Fruit fly (Drosophila melanogaster) whole organism, embryonic: ENCODE data around the gene CG13124.
A peak's percentile ranks its signal among the peaks of the same experiment; 100 is the strongest.

ENCODE experiments used
- Adf1 ChIP-seq: fragments of 200-800 bp; sonication (Bioruptor generic); IDR thresholded peaks from 2 replicates; pipeline ENCODE4 v1.3.6; 2022; ENCODE audit warnings: missing biosample characterization, missing genetic modification characterization
- C15 ChIP-seq: fragments of 200-800 bp; sonication (Bioruptor generic); IDR thresholded peaks from 3 replicates; pipeline ENCODE4 v1.3.6; 2022; ENCODE audit warnings: missing biosample characterization, missing genetic modification characterization
- CG10321 ChIP-seq: fragments of 200-800 bp; sonication (Bioruptor generic); IDR thresholded peaks from 2 replicates; pipeline ENCODE4 v1.3.6; 2022; ENCODE audit warnings: missing biosample characterization, missing genetic modification characterization
- CG10543 ChIP-seq: fragments of 200-800 bp; sonication (Bioruptor generic); optimal IDR thresholded peaks from 3 replicates; lab custom pipeline; 2017; ENCODE audit warnings: missing biosample characterization, mild to moderate bottlenecking, missing genetic modification characterization, moderate library complexity
- CG11247 ChIP-seq: fragments of 200-800 bp; sonication (Bioruptor generic); IDR thresholded peaks from 2 replicates; pipeline ENCODE4 v1.3.6; 2022; ENCODE audit warnings: missing biosample characterization, missing genetic modification characterization
- CG11696 ChIP-seq: fragments of 200-800 bp; sonication (Bioruptor generic); IDR thresholded peaks from 2 replicates; pipeline ENCODE4 v1.3.6; 2022; ENCODE audit warnings: missing biosample characterization, missing genetic modification characterization
- CG12769 ChIP-seq: fragments of 200-800 bp; sonication (Bioruptor generic); optimal IDR thresholded peaks from 2 replicates; lab custom pipeline; 2019; ENCODE audit warnings: missing biosample characterization, mild to moderate bottlenecking, missing genetic modification characterization, moderate library complexity
- CG14441 ChIP-seq: fragments of 200-800 bp; sonication (Bioruptor generic); IDR thresholded peaks from 2 replicates; pipeline ENCODE4 v1.3.6; 2022; ENCODE audit warnings: missing biosample characterization, missing genetic modification characterization
- CG14710 ChIP-seq: fragments of 200-800 bp; sonication (Bioruptor generic); optimal IDR thresholded peaks from 3 replicates; lab custom pipeline; 2019; ENCODE audit warnings: missing biosample characterization, mild to moderate bottlenecking, missing genetic modification characterization, moderate library complexity
- CG15073 ChIP-seq: fragments of 200-800 bp; sonication (Bioruptor generic); optimal IDR thresholded peaks from 2 replicates; lab custom pipeline; 2016; ENCODE audit warnings: missing biosample characterization, missing genetic modification characterization
- CG17359 ChIP-seq: fragments of 200-800 bp; sonication (Bioruptor generic); optimal IDR thresholded peaks from 3 replicates; lab custom pipeline; 2018; ENCODE audit warnings: missing biosample characterization, mild to moderate bottlenecking, missing genetic modification characterization, moderate library complexity
- CG18599 ChIP-seq: fragments of 200-800 bp; sonication (Bioruptor generic); optimal IDR thresholded peaks from 3 replicates; lab custom pipeline; 2017; ENCODE audit warnings: missing biosample characterization, missing genetic modification characterization, mild to moderate bottlenecking, moderate library complexity, missing genetic modification reagents
- CG2199 ChIP-seq: fragments of 200-800 bp; sonication (Bioruptor generic); IDR thresholded peaks from 3 replicates; pipeline ENCODE4 v1.3.6; 2022; ENCODE audit warnings: missing biosample characterization, missing genetic modification characterization
- CG2875 ChIP-seq: fragments of 200-800 bp; sonication (Bioruptor generic); optimal IDR thresholded peaks from 2 replicates; lab custom pipeline; 2017; ENCODE audit warnings: missing biosample characterization, mild to moderate bottlenecking, missing genetic modification characterization, missing genetic modification reagents
- CG30431 ChIP-seq: fragments of 200-800 bp; sonication (Bioruptor generic); optimal IDR thresholded peaks from 2 replicates; lab custom pipeline; 2017; ENCODE audit warnings: missing biosample characterization, missing genetic modification characterization
- CG32532 ChIP-seq: fragments of 200-800 bp; sonication (Bioruptor generic); IDR thresholded peaks from 2 replicates; pipeline ENCODE4 v1.3.6; 2022; ENCODE audit warnings: missing biosample characterization, missing genetic modification characterization
- CG7271 ChIP-seq: fragments of 200-800 bp; sonication (Bioruptor generic); optimal IDR thresholded peaks from 2 replicates; lab custom pipeline; 2018; ENCODE audit warnings: missing biosample characterization, mild to moderate bottlenecking, missing genetic modification characterization, moderate library complexity
- CG8388 ChIP-seq: fragments of 200-800 bp; sonication (Bioruptor generic); optimal IDR thresholded peaks from 2 replicates; lab custom pipeline; 2019; ENCODE audit warnings: missing biosample characterization, mild to moderate bottlenecking, missing genetic modification characterization, moderate library complexity
- Dek ChIP-seq: fragments of 200-800 bp; sonication (Bioruptor generic); optimal IDR thresholded peaks from 3 replicates; lab custom pipeline; 2019; ENCODE audit warnings: missing biosample characterization, mild to moderate bottlenecking, missing genetic modification characterization, moderate library complexity
- E2f2 ChIP-seq: fragments of 200-800 bp; sonication (Bioruptor generic); IDR thresholded peaks from 2 replicates; pipeline ENCODE4 v1.3.6; 2022; ENCODE audit warnings: missing biosample characterization, missing genetic modification characterization
- Eip74EF ChIP-seq, 2 experiments: fragments of 200-800 bp in 1 of 2; fragments of >200 bp in 1 of 2; sonication (Bioruptor generic) in 1 of 2; optimal IDR thresholded peaks; 2 replicates each; lab custom pipeline; 2017 to 2019; ENCODE audit warnings: missing biosample characterization in 2 of 2, missing genetic modification characterization in 2 of 2, mild to moderate bottlenecking in 1 of 2, moderate library complexity in 1 of 2
- Fer3 ChIP-seq: fragments of 200-800 bp; sonication (Bioruptor generic); optimal IDR thresholded peaks from 2 replicates; lab custom pipeline; 2018; ENCODE audit warnings: missing biosample characterization, mild to moderate bottlenecking, missing genetic modification characterization, moderate library complexity
- GATAe ChIP-seq: fragments of 200-800 bp; sonication (Bioruptor generic); conservative IDR thresholded peaks from 2 replicates; pipeline ENCODE4 v1.3.6; 2022; ENCODE audit warnings: missing biosample characterization, missing genetic modification characterization
- HHEX ChIP-seq: fragments of 200-800 bp; sonication (Bioruptor generic); optimal IDR thresholded peaks from 3 replicates; lab custom pipeline; 2017; ENCODE audit warnings: missing biosample characterization, mild to moderate bottlenecking, missing genetic modification characterization, missing genetic modification reagents
- Hr78 ChIP-seq, 2 experiments: fragments of 200-800 bp in 1 of 2; fragments of >200 bp in 1 of 2; sonication (Bioruptor generic) in 1 of 2; optimal IDR thresholded peaks; 2 replicates each; lab custom pipeline; 2017 to 2019; ENCODE audit warnings: missing biosample characterization in 2 of 2, missing genetic modification characterization in 2 of 2, mild to moderate bottlenecking in 1 of 2, moderate library complexity in 1 of 2
- Nf-YC ChIP-seq: fragments of 200-800 bp; optimal IDR thresholded peaks from 3 replicates; lab custom pipeline; 2019; ENCODE audit warnings: missing biosample characterization, mild to moderate bottlenecking, missing genetic modification characterization, moderate library complexity
- Optix ChIP-seq: fragments of 200-800 bp; sonication (Bioruptor generic); IDR thresholded peaks from 3 replicates; pipeline ENCODE4 v1.3.6; 2022; ENCODE audit warnings: missing biosample characterization, missing genetic modification characterization
- Spps ChIP-seq: fragments of 200-800 bp; sonication (Bioruptor generic); optimal IDR thresholded peaks from 2 replicates; lab custom pipeline; 2018; ENCODE audit warnings: missing biosample characterization, mild to moderate bottlenecking, missing genetic modification characterization
- Usf ChIP-seq: fragments of 200-800 bp; sonication (Bioruptor generic); optimal IDR thresholded peaks from 2 replicates; lab custom pipeline; 2017; ENCODE audit warnings: missing genotype, missing biosample characterization, missing genetic modification characterization
- YL-1 ChIP-seq: fragments of 200-800 bp; sonication (Bioruptor generic); optimal IDR thresholded peaks from 3 replicates; lab custom pipeline; 2017; ENCODE audit warnings: missing biosample characterization, mild to moderate bottlenecking, missing genetic modification characterization
- amos ChIP-seq: fragments of 200-800 bp; sonication (Bioruptor generic); IDR thresholded peaks from 2 replicates; pipeline ENCODE4 v1.3.6; 2022; ENCODE audit warnings: missing biosample characterization, missing genetic modification characterization; ENCODE audit not compliant: partially characterized antibody
- crol ChIP-seq: fragments of 200-800 bp; sonication (Bioruptor generic); IDR thresholded peaks from 2 replicates; pipeline ENCODE4 v1.3.6; 2022; ENCODE audit warnings: missing biosample characterization, missing genetic modification characterization
- cwo ChIP-seq: fragments of 200-800 bp; sonication (Bioruptor generic); optimal IDR thresholded peaks from 3 replicates; lab custom pipeline; 2017; ENCODE audit warnings: missing biosample characterization, missing genetic modification characterization, mild to moderate bottlenecking, moderate library complexity, missing genetic modification reagents
- dysf ChIP-seq: fragments of 200-800 bp; sonication (Bioruptor generic); IDR thresholded peaks from 3 replicates; pipeline ENCODE4 v1.3.6; 2022; ENCODE audit warnings: missing biosample characterization, missing genetic modification characterization
- esg ChIP-seq: fragments of 200-800 bp; sonication (Bioruptor generic); conservative IDR thresholded peaks from 2 replicates; pipeline ENCODE4 v1.3.6; 2022; ENCODE audit warnings: missing biosample characterization, missing genetic modification characterization
- gem ChIP-seq: fragments of 200-800 bp; sonication (Bioruptor generic); optimal IDR thresholded peaks from 2 replicates; lab custom pipeline; 2019; ENCODE audit warnings: missing biosample characterization, mild to moderate bottlenecking, missing genetic modification characterization, moderate library complexity
- grau ChIP-seq: fragments of 200-800 bp; optimal IDR thresholded peaks from 3 replicates; lab custom pipeline; 2019; ENCODE audit warnings: missing biosample characterization, mild to moderate bottlenecking, missing genetic modification characterization, moderate library complexity
- gsb ChIP-seq: fragments of 200-800 bp; sonication (Bioruptor generic); IDR thresholded peaks from 2 replicates; pipeline ENCODE4 v1.3.6; 2022; ENCODE audit warnings: missing biosample characterization, missing genetic modification characterization
- ind ChIP-seq: fragments of 200-800 bp; sonication (Bioruptor generic); optimal IDR thresholded peaks from 3 replicates; lab custom pipeline; 2016; ENCODE audit warnings: missing biosample characterization, missing genetic modification characterization
- inv ChIP-seq: fragments of 200-800 bp; sonication (Bioruptor generic); IDR thresholded peaks from 2 replicates; pipeline ENCODE4 v1.3.6; 2022; ENCODE audit warnings: missing biosample characterization, missing genetic modification characterization; ENCODE audit not compliant: partially characterized antibody
- kni ChIP-seq: fragments of 200-800 bp; sonication (Bioruptor generic); optimal IDR thresholded peaks from 3 replicates; lab custom pipeline; 2017; ENCODE audit warnings: mild to moderate bottlenecking, missing biosample characterization, missing genetic modification reagents, missing genetic modification characterization
- prd ChIP-seq, 3 experiments: fragments of >200 bp in 2 of 3; fragments of 200-800 bp in 1 of 3; sonication (Bioruptor generic) in 1 of 3; optimal IDR thresholded peaks in 2 of 3; IDR thresholded peaks in 1 of 3; 2 replicates in 2 of 3; 3 replicates in 1 of 3; pipeline versions ENCODE4 v1.3.6 to Lab custom; 2017 to 2022; ENCODE audit warnings: missing biosample characterization in 1 of 3, missing genetic modification characterization in 1 of 3
- rib ChIP-seq: fragments of 200-800 bp; sonication (Bioruptor generic); IDR thresholded peaks from 2 replicates; pipeline ENCODE4 v1.3.6; 2022; ENCODE audit warnings: missing biosample characterization, missing genetic modification characterization
- sima ChIP-seq: fragments of 200-800 bp; sonication (Bioruptor generic); optimal IDR thresholded peaks from 2 replicates; lab custom pipeline; 2016; ENCODE audit warnings: missing biosample characterization, missing genetic modification characterization
- vfl ChIP-seq: fragments of 200-800 bp; sonication (Bioruptor generic); optimal IDR thresholded peaks from 2 replicates; lab custom pipeline; 2016; ENCODE audit warnings: missing biosample characterization, missing genetic modification characterization
- vvl ChIP-seq: fragments of 200-800 bp; sonication (Bioruptor generic); IDR thresholded peaks from 2 replicates; pipeline ENCODE4 v1.3.6; 2022; ENCODE audit warnings: missing biosample characterization, missing genetic modification characterization
- zfh2 ChIP-seq: fragments of 200-800 bp; sonication (Bioruptor generic); optimal IDR thresholded peaks from 2 replicates; lab custom pipeline; 2016; ENCODE audit warnings: missing biosample characterization, missing genetic modification characterization

CG13124 gene

DNA sequence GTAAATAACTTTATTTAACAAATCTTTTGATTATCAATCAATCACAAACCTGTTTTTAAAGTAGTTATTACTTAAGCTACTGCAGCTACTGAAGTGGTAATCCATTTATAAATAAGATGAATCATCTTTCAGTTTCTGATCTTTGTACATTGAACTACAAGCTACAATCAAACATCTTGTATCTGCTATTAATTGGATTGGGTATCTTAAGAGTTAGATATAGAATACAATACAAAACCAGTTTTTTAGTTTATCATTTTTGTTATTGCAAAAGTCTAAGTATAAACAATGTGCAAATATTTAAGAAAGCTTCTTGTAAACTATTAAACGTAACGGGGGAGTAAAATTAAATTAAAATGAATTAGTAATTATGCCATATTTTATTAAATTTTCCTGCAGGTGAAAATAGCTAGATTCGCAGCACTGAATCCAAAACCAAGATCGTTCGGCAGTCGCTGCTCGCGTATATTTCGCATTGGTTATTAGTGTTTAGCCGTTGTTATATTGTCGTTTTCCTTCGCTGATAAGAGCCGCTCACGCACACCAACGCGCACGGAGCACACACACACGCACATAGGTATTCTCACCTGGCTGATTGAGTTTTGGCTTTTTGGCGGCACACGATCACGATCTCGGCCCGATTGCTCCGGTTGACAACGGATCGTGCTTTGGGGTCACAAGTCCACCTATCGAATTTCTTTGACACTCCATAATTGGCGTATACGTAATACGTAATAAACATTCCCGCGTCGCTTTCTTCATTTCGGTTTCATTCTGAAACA lies 39.5 kb upstream of the CG13124 start (continued):
- TF ChIP-seq C15 (GFP tag; lab: Robert Waterston, UW) = no peak
- no peak for TF ChIP-seq YL-1 (GFP tag; lab: Kevin White, UChicago)
- TF ChIP-seq zfh2 (GFP tag; lab: Kevin White, UChicago) = no peak
- TF ChIP-seq vfl (GFP tag; lab: Kevin White, UChicago) = no peak
- TF ChIP-seq cwo (GFP tag; lab: Kevin White, UChicago) = peak; percentile 9
- no peak for TF ChIP-seq HHEX (GFP tag; lab: Kevin White, UChicago)
- TF ChIP-seq gsb (GFP tag; lab: Robert Waterston, UW) = no peak
- peak; percentile 75 for TF ChIP-seq CG12769 (tag; lab: Kevin White, UChicago)
- TF ChIP-seq CG11696 = no peak
- peak; percentile 19; the same call in 1 of the 2 replicates for TF ChIP-seq amos (GFP tag; lab: Robert Waterston, UW)
- TF ChIP-seq Adf1 (GFP tag; lab: Robert Waterston, UW) = peak; percentile 15; the same call in 1 of the 2 replicates
- TF ChIP-seq CG14441 (GFP tag; lab: Robert Waterston, UW) = peak; percentile 30; the same call in 1 of the 2 replicates
- TF ChIP-seq crol = no peak
- TF ChIP-seq sima (GFP tag; lab: Kevin White, UChicago) = no peak
- peak; percentile 21; the same call in 1 of the 2 replicates for TF ChIP-seq CG32532
- peak; percentile 8 for TF ChIP-seq CG18599 (GFP tag; lab: Kevin White, UChicago)
- TF ChIP-seq rib = peak; percentile 47; the same call in 1 of the 2 replicates
- no peak for TF ChIP-seq Spps (tag; lab: Kevin White, UChicago)
- TF ChIP-seq Nf-YC (tag; lab: Kevin White, UChicago) = no peak
- no peak for TF ChIP-seq CG11247 (GFP tag; lab: Robert Waterston, UW)
- no peak for TF ChIP-seq CG15073 (GFP tag; lab: Kevin White, UChicago)
- peak; percentile 27 for TF ChIP-seq CG10543 (GFP tag; lab: Kevin White, UChicago)

DNA sequence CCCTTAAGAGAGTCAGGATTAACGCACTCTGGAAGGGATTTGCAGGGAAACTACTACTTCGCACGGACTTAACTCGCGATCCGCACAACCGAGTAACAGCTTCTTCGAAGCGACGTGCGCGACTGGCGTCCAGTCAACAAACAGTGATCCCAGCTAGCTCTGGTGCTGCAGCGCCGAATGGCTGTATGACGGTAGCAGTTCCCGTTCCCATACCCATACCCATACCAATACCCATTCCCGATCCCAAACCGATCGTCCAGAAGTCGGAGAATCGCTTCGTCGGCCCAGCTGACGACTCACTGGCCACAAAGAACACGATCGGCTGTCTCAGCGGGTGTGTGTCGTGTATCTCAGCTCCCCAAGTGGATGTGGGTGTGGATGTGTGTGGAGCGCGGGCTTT lies 38.8 kb upstream of the CG13124 start, which contains the start of gene CG5853:
Gene CG5853, minus strand, starts transcription at position 384 of the 400 bp plus-strand sequence.
- no peak for TF ChIP-seq vvl (GFP tag; lab: Robert Waterston, UW)
- TF ChIP-seq Fer3 (tag; lab: Kevin White, UChicago) = peak; percentile 21
- no peak for TF ChIP-seq dysf (GFP tag; lab: Robert Waterston, UW)
- 0 out of 3 replicates have a peak, but pooled peaks have one; percentile 35 for TF ChIP-seq Optix (GFP tag; lab: Robert Waterston, UW)
- TF ChIP-seq CG30431 (GFP tag; lab: Kevin White, UChicago) = no peak
- TF ChIP-seq CG17359 = no peak
- no peak for TF ChIP-seq Usf (GFP tag; lab: Kevin White, UChicago)
- TF ChIP-seq CG2875 (GFP tag; lab: Kevin White, UChicago) = no peak
- 0 out of 2 replicates have a peak, but pooled peaks have one; percentile 45 for TF ChIP-seq rib
- TF ChIP-seq prd (optimal IDR thresholded peaks at IDR 0.05; lab: Kevin White, UChicago) = no peak
- TF ChIP-seq prd (GFP tag; IDR thresholded peaks at IDR 0.05; lab: Robert Waterston, UW) = no peak
- no peak for TF ChIP-seq Hr78 (GFP tag; optimal IDR thresholded peaks at IDR 0.05; lab: Kevin White, UChicago)
- no peak; the same call in 1 of the 2 replicates for TF ChIP-seq GATAe (GFP tag; lab: Robert Waterston, UW)
- TF ChIP-seq CG11247 (GFP tag; lab: Robert Waterston, UW) = 0 out of 2 replicates have a peak, but pooled peaks have one; percentile 40
- no peak for TF ChIP-seq esg (GFP tag; lab: Robert Waterston, UW)
- no peak for TF ChIP-seq ind (GFP tag; lab: Kevin White, UChicago)
- no peak for TF ChIP-seq inv (GFP tag; lab: Robert Waterston, UW)
- no peak for TF ChIP-seq CG2199 (GFP tag; lab: Robert Waterston, UW)
- no peak for TF ChIP-seq CG10321 (GFP tag; lab: Robert Waterston, UW)
- TF ChIP-seq kni = peak; percentile 67
- no peak for TF ChIP-seq E2f2 (GFP tag; lab: Robert Waterston, UW)
- TF ChIP-seq CG14710 (tag; lab: Kevin White, UChicago) = no peak
- no peak for TF ChIP-seq gem (tag; lab: Kevin White, UChicago)
- no peak for TF ChIP-seq CG8388 (GFP tag; lab: Kevin White, UChicago)
- TF ChIP-seq grau (tag; lab: Kevin White, UChicago) = no peak
- no peak for TF ChIP-seq Dek (tag; lab: Kevin White, UChicago)
- no peak for TF ChIP-seq Eip74EF (GFP tag; optimal IDR thresholded peaks at IDR 0.05; lab: Kevin White, UChicago)
- TF ChIP-seq vfl (GFP tag; lab: Kevin White, UChicago) = no peak
- no peak for TF ChIP-seq CG7271 (tag; lab: Kevin White, UChicago)
